Worm (Caenorhabditis elegans) whole organism, young adult: ENCODE measurements around the gene smcl-1.

Experiments used
- B0261.1 ChIP-seq: sonication (generic microtip); optimal IDR thresholded peaks from 2 replicates; lab custom pipeline; 2016; ENCODE audit warnings: mild to moderate bottlenecking, missing genetic modification characterization, moderate library complexity, missing compliant biosample characterization
- C17E4.6 ChIP-seq: fragments of 200-800 bp; sonication (Bioruptor generic); IDR thresholded peaks from 2 replicates; pipeline ENCODE4 v1.3.6; 2022; ENCODE audit warnings: missing genetic modification reagents, missing genetic modification characterization, missing compliant biosample characterization
- ZK185.1 ChIP-seq: sonication (generic microtip); optimal IDR thresholded peaks from 2 replicates; lab custom pipeline; 2016; ENCODE audit warnings: mild to moderate bottlenecking, missing genetic modification characterization, missing compliant biosample characterization; ENCODE audit not compliant: poor library complexity, severe bottlenecking
- aptf-3 ChIP-seq: fragments of 200-800 bp; sonication (Bioruptor generic); IDR thresholded peaks from 2 replicates; pipeline ENCODE4 v1.3.6; 2022; ENCODE audit warnings: missing genetic modification characterization, missing compliant biosample characterization
- dpl-1 ChIP-seq: fragments of 150-350 bp; optimal IDR thresholded peaks from 2 replicates; lab custom pipeline; 2014; ENCODE audit warnings: missing biosample characterization, missing genetic modification reagents, missing genetic modification characterization
- egrh-3 ChIP-seq: fragments of 200-800 bp; sonication (Bioruptor generic); IDR thresholded peaks from 2 replicates; pipeline ENCODE4 v1.3.6; 2022; ENCODE audit warnings: missing genetic modification reagents, missing genetic modification characterization, missing compliant biosample characterization
- lsl-1 ChIP-seq: fragments of 200-800 bp; sonication (Bioruptor generic); optimal IDR thresholded peaks from 2 replicates; lab custom pipeline; 2018; ENCODE audit warnings: mild to moderate bottlenecking, missing genetic modification characterization, moderate library complexity, missing compliant biosample characterization
- mes-4 ChIP-seq: sonication (generic microtip); optimal IDR thresholded peaks from 2 replicates; lab custom pipeline; 2016; ENCODE audit warnings: missing genotype, missing genetic modification characterization, missing compliant biosample characterization
- rpc-1 ChIP-seq, 2 experiments: fragments of 150-350 bp in 1 of 2; sonication (generic microtip) in 1 of 2; optimal IDR thresholded peaks; 2 replicates each; lab custom pipeline; 2014 to 2018; ENCODE audit warnings: missing biosample characterization in 1 of 2, missing genetic modification characterization in 1 of 2, missing genetic modification reagents in 1 of 2, missing genotype in 1 of 2
- snpc-1.1 ChIP-seq: sonication (generic microtip); optimal IDR thresholded peaks from 2 replicates; lab custom pipeline; 2017; ENCODE audit warnings: missing genetic modification characterization, mild to moderate bottlenecking, missing compliant biosample characterization, antibody characterized with exemption, moderate library complexity, missing genotype, missing genetic modification reagents; ENCODE audit not compliant: insufficient read depth
- unc-62 ChIP-seq: fragments of 150-350 bp; optimal IDR thresholded peaks from 2 replicates; lab custom pipeline; 2014; ENCODE audit warnings: missing biosample characterization, missing genetic modification reagents, missing genetic modification characterization

DNA sequence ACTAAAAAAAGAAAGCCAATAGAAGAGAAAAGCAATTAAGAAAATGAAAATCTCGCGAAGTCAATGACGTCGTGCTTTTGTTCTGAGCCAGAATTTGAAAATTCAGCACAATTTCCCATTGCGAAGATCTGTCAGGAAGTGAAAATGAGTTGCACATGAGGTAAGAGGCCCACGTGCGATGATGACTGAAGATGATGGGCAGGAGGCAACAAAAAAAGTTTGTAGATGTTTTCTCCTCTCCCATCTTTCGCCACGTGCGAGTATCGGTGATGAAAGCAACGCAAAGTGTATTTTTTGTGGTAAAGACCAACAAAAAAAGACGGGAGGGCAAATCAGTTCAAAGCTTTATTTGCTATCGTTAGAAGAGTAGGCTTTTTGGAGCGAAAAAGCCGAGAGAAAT is 31.2 kb upstream of the smcl-1 start:
- no peak for TF ChIP-seq egrh-3 (GFP tag; lab: Robert Waterston, UW)
- TF ChIP-seq B0261.1 (tag; lab: Kevin White, UChicago): no peak
- TF ChIP-seq mes-4 (tag; lab: Kevin White, UChicago): no peak
- TF ChIP-seq snpc-1.1 (tag; lab: Kevin White, UChicago): no peak
- no peak for TF ChIP-seq lsl-1 (GFP tag; lab: Kevin White, UChicago)
- TF ChIP-seq unc-62: no peak
- TF ChIP-seq aptf-3 (GFP tag; lab: Robert Waterston, UW): no peak
- TF ChIP-seq C17E4.6: no peak
- no peak for TF ChIP-seq rpc-1 (optimal IDR thresholded peaks at IDR 0.05; lab: Kevin White, UChicago)
- TF ChIP-seq rpc-1 (tag; optimal IDR thresholded peaks at IDR 0.05; lab: Kevin White, UChicago): no peak
- no peak for TF ChIP-seq dpl-1 (GFP tag; lab: Kevin White, UChicago)
- no peak for TF ChIP-seq ZK185.1
